Worm (Caenorhabditis elegans) whole organism, midembryonic: ENCODE results near the gene mrps-28.

Experiments
- T22C8.4 ChIP-seq: fragments of 200-800 bp; sonication (Bioruptor generic); IDR thresholded peaks from 2 replicates; pipeline ENCODE4 v1.3.6; 2022; ENCODE audit warnings: missing genetic modification characterization, missing compliant biosample characterization
- cog-1 ChIP-seq: sonication (generic microtip); optimal IDR thresholded peaks from 2 replicates; lab custom pipeline; 2016; ENCODE audit warnings: missing genetic modification characterization, missing compliant biosample characterization
- flt-1 ChIP-seq: fragments of 200-800 bp; sonication (Bioruptor generic); IDR thresholded peaks from 2 replicates; pipeline ENCODE4 v1.3.6; 2022; ENCODE audit warnings: missing genetic modification characterization, missing compliant biosample characterization
- med-1 ChIP-seq: sonication (generic microtip); optimal IDR thresholded peaks from 2 replicates; lab custom pipeline; 2017; ENCODE audit warnings: missing genetic modification characterization, mild to moderate bottlenecking, missing compliant biosample characterization, antibody characterized with exemption, missing genetic modification reagents; ENCODE audit not compliant: insufficient read depth
- tab-1 ChIP-seq: fragments of 200-800 bp; sonication (Bioruptor generic); IDR thresholded peaks from 2 replicates; pipeline ENCODE4 v1.3.6; 2022; ENCODE audit warnings: missing genetic modification characterization, missing compliant biosample characterization
- ztf-23 ChIP-seq: fragments of 200-800 bp; sonication (Bioruptor generic); IDR thresholded peaks from 2 replicates; pipeline ENCODE4 v1.3.6; 2022; ENCODE audit warnings: missing genetic modification reagents, missing genetic modification characterization, missing compliant biosample characterization
- ztf-29 ChIP-seq: fragments of 200-800 bp; sonication (Bioruptor generic); IDR thresholded peaks from 2 replicates; pipeline ENCODE4 v1.3.6; 2022; ENCODE audit warnings: missing genetic modification reagents, missing genetic modification characterization, missing compliant biosample characterization

ce11 chrV:19599087-19599486, 45.0 kb upstream of the mrps-28 start:
- no peak for TF ChIP-seq flt-1
- TF ChIP-seq tab-1 (GFP tag; lab: Robert Waterston, UW): no peak
- no peak for TF ChIP-seq ztf-29 (GFP tag; lab: Robert Waterston, UW)
- no peak for TF ChIP-seq cog-1 (tag; lab: Kevin White, UChicago)
- no peak for TF ChIP-seq med-1 (GFP tag; lab: Kevin White, UChicago)
- no peak for TF ChIP-seq T22C8.4 (GFP tag; lab: Robert Waterston, UW)
- TF ChIP-seq ztf-23 (GFP tag; lab: Robert Waterston, UW): no peak
